Worm (Caenorhabditis elegans): ENCODE data around the gene tag-196.

tag-196 gene

DNA sequence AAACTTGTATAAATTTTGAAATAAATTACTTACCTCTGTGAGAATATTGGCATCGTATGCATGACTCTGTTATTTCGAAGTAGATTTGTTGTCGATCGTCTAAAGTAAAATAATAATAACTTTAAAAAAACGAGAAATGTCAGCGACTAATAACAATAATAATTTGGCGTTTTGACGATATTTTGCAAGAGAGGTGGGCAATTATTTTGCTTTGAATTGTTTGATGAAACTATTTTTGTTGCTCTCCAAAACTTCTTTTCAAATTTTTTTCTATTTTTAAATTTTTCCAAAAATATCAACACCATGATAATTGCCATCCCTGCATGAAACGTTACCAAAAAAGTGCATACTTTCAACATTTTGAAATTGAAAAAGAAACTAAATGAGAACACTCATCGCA, 4.5 kb downstream of the tag-196 start, which contains the start of gene F41E6.7:
Gene F41E6.7 (minus strand): TSS at position 101 of the 400 bp plus-strand sequence.
- no peak for TF ChIP-seq unc-62 (GFP tag; optimal IDR thresholded peaks at IDR 0.05)

DNA sequence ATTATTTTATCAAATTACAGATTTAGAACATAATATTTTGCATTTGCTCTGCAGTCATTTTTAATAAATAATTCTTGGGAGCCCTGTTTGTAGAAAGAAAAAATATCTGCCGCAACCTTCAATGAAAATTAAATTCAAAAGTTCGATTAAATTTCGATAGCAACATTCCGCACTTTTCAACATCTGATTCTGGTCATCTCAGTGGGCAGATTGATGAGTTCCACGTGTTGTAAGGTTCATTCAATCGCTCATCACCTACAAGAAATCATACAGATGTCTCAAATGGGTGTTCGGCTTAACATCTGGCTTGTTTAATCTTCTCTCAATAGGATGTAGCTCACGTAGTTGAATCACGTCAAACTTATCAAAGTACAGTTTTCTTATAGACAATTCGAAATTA, 5.2 kb downstream of the tag-196 start:
- TF ChIP-seq unc-62 (GFP tag; optimal IDR thresholded peaks at IDR 0.05): no peak

DNA sequence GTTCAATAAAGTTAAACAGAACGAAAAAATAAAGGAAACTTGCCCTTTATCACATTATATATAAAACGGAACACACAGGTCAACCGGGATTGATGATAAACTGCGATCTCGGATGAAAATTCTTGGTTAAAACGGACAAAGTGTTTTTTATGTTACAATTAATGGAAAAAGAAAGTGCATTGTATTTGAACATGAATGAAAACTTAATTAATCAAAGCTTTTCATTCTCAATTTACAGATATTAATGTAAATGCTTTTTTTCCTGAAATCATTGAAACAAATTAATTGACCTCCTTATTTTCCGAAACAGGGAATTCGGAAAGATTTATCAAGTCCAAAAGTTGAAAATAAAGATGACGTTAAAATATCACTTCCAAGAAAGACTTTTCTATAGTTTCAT, 6.7 kb downstream of the tag-196 start, which contains the start of gene F41E6.8:
Gene F41E6.8 (minus strand): TSS at position 101 of the 400 bp plus-strand sequence.
- TF ChIP-seq unc-62 (GFP tag; optimal IDR thresholded peaks at IDR 0.05): no peak

DNA sequence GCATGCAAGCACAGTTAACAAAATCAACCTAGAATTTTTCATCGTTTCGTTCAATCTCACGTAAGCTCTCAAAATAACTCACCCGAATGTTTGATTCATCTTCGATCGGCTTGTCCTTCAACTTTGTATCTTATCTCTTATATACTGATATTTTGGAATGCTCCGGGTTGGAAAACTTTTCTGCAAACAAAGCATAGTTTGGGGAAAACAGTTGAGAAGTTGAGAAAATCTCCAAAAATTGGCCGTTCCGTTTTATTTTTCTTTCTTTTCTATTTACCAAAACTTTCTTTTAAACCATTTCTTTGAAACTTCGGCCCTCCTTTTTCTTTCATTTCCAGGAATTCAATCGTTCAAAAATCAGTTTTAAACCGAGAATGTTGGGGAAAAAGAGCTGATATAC, 7.9 kb downstream of the tag-196 start, which contains the start of gene F41E6.15:
Gene F41E6.15 (minus strand): TSS at position 101 of the 400 bp plus-strand sequence.
- TF ChIP-seq unc-62 (GFP tag; optimal IDR thresholded peaks at IDR 0.05): no peak

DNA sequence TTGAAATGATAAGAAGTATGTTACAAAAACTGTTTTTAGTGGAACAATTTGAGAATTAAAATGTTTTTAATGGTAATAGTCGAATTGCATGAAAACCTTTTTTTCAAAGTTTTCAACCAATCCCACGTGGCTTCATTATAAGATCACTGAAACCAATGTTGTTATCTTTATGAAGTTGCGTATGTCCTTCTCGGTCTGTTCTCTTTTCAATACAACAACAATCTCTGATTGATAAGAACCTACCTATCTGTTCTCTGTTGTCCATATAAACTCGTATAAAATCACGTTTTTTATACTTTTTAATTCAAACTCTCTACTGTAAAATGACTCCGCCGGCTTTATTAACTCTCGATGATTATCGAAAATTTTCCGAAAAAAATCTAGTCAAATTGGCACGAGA, 8.6 kb downstream of the tag-196 start, which contains the start of gene F41E6.5:
Gene F41E6.5 (plus strand): TSS at position 209 of the 400 bp plus-strand sequence.
- TF ChIP-seq unc-62 (GFP tag; optimal IDR thresholded peaks at IDR 0.05): no peak

DNA sequence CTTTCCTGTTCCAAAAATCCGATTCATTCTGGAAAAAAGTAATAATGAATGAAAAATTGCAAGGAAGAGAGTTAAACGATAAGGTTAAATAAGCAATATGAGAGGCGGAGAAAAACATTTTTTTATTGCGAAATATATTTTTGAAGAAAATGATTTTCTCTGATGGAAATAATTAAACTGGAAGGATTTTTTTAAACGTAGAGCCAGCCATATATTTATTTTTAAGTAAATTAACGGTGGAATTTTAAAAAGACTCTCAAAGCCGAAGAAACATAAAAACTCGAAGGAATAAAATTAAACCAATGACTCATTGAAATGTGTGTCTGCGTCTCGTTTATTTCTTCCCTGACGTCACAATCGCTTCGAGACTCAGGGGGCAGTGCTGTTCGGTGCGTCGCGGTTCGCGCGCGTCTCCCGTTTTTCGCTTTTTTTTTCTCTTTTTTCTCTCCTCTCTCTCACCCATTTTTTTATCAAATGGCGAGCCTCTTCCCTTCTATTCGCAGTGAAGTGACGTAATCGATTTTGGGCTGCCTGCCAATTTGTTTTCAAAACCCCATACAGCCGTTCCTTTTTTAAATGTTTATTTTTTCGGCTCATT, 11.5 kb downstream of the tag-196 start, which contains the start of gene vps-60:
Gene vps-60 (minus strand): TSS at position 30 of the 598 bp plus-strand sequence.
- no peak for TF ChIP-seq unc-62 (GFP tag; optimal IDR thresholded peaks at IDR 0.05)

DNA sequence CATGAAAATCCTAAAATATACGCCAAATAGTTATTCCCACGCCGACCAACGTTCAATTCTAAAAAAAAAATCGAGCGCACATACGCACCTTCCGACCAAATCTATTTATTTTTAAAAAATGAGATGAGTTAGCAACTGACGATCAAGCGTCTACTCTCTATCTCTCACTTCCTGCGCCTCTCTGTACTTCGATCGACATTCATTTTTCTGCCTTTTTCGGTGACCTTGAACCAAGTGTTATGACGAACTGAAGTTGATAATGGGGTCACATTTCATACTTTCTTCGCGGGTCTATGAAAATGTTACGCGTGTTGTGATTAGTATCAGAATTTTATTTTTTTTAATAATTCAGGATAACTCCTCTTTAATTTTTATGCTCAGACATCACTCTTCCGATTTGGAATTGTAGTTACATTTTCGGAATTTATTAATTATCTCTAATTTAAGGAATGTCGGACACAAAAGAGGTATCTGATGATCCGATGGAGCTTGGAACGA, 12.7 kb downstream of the tag-196 start, which contains the start of gene smk-1:
Gene smk-1 (plus strand): TSS at position 448 of the 498 bp plus-strand sequence.
- TF ChIP-seq unc-62 (GFP tag; optimal IDR thresholded peaks at IDR 0.05): no peak

DNA sequence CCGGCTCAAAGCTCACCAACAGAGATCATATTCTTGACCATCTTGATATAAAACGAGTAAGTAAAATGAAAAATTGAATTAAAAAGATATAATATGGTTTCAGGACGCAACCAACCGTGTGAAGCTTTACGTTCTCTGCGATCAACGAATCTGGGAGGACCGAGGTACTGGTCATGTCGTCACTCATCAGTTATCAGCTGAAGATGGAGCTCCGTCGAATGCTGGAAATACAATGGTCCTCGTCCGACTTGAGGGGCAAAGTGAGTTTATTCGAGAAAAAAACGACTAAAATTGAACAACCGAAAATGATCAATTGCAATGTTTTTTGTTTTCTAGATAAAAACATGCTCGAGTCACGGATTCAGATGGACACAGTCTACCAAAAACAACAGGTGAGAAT, 13.8 kb downstream of the tag-196 start:
- TF ChIP-seq unc-62 (GFP tag; optimal IDR thresholded peaks at IDR 0.05): no peak

DNA sequence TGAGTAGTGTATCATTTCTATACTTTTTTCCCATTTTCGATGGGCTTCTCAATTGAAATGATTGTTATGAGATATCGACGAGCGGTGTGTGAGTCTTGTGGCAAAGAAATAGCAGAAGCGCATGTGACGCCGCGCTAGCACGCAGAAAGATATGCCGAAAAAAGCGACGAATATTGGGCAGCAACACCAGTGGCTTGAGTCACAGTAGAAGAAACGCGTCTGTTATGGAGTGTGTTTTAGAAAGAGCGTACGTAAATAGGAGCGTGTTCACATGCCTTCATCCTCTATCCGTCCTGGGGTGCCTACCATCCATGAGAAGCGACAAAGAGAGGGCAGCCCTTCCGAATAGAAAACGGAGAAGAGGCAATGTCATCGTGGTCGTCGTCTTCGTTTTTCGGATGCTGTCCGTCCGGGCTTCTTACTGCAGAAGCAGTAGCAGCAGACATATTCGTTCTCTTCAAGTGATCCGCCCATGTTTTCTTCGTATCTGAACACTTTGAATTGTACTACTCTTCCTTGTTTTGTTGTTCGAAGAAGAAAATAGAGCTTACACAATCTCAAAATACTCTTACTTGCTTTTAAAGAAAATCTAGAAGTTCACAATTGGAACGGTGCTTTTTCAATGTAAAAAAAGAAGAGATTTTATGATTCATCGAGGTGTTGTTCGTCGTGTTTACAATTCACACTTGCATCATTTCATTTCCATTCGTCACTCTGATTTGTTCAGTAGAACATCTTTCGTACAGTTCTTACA, 15.2 kb downstream of the tag-196 start:
- no peak for TF ChIP-seq unc-62 (GFP tag; optimal IDR thresholded peaks at IDR 0.05)

DNA sequence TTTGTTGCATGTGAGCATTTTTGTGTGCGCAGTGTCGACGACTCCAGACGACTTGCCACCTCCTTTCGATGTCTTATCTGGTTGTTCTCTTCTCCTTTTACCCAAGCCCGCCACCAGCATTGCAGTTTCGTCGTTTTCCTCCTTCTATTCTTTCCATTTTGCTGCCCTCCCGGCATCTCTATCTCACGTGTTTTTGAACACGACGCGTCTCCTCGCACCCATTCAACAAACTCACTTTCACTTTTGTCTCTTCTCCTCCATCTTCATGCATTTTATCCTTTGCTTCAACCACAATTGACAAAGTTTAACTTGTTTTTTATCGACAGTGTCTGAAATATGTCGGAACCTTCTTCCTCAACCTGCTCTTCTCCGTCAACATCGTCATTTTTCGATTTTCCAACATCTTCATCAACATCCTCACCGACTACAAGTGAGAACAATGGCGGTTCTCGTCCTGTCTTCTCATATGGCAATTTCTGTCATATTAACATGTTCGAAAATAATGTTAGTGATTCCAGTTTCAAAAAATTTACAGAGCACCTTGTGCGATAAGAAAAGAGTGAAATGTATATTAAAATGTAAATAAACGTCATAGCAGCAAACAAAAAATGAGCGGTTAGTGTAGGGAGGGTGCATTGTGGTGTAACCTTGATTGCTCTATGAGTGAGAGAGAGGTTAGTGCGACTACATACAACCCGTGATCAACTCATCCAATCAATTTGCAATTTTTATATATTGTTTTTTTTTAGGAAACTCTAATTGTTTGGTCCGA, 16.1 kb downstream of the tag-196 start, which contains the start of gene fip-4:
Gene fip-4 (minus strand): TSS at position 636 of the 772 bp plus-strand sequence.
- no peak for TF ChIP-seq unc-62 (GFP tag; optimal IDR thresholded peaks at IDR 0.05)

DNA sequence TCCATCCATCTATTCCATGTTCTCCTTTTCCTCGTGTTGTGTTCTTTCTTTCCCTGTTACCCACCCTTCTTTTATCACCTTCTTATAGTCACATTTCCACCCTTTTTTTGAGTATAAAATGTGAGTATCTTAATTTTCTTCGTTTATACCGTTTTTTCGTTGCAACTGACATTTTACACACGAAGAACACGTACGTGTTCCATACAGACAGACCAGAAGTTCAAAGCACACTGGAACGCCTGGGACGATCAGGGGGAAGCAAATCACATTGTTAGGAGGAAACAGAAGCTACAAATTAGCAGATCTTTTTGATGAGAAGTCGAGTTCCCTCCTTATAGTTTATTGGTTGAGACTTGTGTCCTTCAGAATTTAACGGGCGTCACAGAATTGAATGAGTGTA, 21.0 kb downstream of the tag-196 start:
- no peak for TF ChIP-seq unc-62 (GFP tag; optimal IDR thresholded peaks at IDR 0.05)

DNA sequence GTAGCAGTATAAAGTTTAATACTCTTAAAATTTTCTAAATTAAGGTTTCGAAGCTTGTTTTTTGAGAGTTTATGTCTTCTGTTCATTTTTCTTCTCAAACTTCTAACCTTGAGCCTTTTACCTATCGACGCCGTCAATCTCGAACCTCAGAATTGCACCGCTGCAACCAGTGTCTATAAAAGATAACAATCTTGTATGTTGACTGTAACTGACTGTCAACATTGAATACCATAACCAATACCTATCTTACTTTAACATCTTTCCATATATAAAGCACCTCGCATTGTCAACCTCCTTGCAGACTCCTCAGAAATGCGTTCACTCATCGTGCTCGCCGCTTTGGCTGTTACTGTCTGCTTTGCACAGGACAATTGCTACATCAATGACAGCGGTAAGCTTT, 24.0 kb downstream of the tag-196 start, which contains the start of gene grd-5:
Gene grd-5 (plus strand): TSS at position 295 of the 400 bp plus-strand sequence.
- TF ChIP-seq unc-62 (GFP tag; optimal IDR thresholded peaks at IDR 0.05): no peak

DNA sequence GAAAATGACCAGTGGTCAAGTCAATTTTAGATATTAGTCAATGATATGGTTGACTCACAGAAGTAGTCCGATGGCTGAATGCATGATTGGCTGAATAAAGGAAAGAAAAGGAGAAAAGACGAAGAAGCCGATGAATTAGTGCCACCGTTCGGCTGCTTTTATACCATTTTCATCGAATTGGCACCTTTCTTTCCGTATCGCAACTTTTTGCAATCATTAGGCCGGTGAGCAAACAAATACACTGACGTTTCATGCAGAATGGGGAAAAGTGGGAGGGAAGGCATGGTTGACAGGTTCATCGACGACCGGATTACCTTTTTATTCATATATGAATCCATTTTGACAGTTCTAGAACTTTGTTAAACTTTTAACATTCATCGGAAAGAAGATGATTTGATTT, 26.5 kb downstream of the tag-196 start, which contains the start of gene idpc-2:
Gene idpc-2 (minus strand): TSS at position 101 of the 400 bp plus-strand sequence.
- TF ChIP-seq unc-62 (GFP tag; optimal IDR thresholded peaks at IDR 0.05): no peak

DNA sequence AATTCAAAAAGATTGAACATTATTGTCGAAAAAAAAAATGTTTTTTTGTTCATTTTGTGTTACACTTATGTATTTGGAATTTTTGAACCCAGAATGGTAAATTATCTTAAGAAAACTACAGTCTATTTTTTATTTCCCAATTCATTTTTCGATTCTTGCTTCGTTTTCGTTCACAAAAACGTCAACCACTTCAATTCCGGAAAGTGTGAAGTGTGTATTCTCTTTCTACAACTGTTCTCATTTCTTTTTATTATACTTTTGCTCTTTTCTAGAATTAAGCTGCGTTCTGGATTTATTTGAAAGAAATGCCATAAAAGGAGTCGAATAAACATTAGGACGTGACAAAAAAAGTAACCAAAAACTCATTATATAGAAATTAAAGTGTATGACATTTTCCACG, 27.6 kb downstream of the tag-196 start, which contains the start of gene F41E6.1:
Gene F41E6.1 (plus strand): TSS at position 301 of the 400 bp plus-strand sequence.
- TF ChIP-seq unc-62 (GFP tag; optimal IDR thresholded peaks at IDR 0.05): no peak

DNA sequence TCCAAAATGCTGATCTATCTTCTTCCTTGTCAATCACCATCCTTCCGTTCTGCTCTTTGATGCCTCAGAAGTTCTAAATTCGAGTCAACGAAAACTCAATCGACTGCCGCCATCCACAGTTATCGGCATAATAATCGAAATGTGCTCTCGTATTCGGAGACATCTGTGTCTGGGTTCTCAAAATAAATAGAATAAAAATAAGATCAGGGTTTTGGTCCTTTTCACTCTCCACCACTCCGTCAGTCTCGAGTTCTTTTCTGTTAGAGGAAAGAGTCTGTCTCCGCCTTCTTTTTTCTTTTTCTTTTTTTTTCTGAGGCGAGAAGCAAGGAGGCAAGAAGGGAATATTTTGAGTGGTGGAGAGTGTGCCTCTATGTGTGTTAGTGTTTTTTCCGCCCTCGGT, 29.0 kb downstream of the tag-196 start, which contains the start of gene F41E6.17:
Gene F41E6.17 (plus strand): TSS at position 348 of the 400 bp plus-strand sequence.
- no peak for TF ChIP-seq unc-62 (GFP tag; optimal IDR thresholded peaks at IDR 0.05)

Measured in whole organism, dauer.